Fruit fly (Drosophila melanogaster) whole organism, prepupa: ENCODE data around the gene CG12121.

ENCODE experiments used
- Blimp-1 ChIP-seq: fragments of 200-800 bp; sonication (Bioruptor generic); optimal IDR thresholded peaks from 3 replicates; lab custom pipeline; 2017; ENCODE audit warnings: missing biosample characterization, missing genetic modification characterization, mild to moderate bottlenecking, moderate library complexity, missing genetic modification reagents
- CG10669 ChIP-seq: fragments of 200-800 bp; sonication (Bioruptor generic); optimal IDR thresholded peaks from 3 replicates; lab custom pipeline; 2018; ENCODE audit warnings: missing biosample characterization, mild to moderate bottlenecking, missing genetic modification characterization, moderate library complexity
- CG11294 ChIP-seq: fragments of 200-800 bp; sonication (Bioruptor generic); IDR thresholded peaks from 2 replicates; pipeline ENCODE4 v1.3.6; 2022; ENCODE audit warnings: missing biosample characterization, missing genetic modification characterization
- CG15336 ChIP-seq: fragments of 200-800 bp; sonication (Bioruptor generic); IDR thresholded peaks from 2 replicates; pipeline ENCODE4 v1.3.6; 2022; ENCODE audit warnings: missing biosample characterization, missing genetic modification characterization
- CG16779 ChIP-seq: fragments of 200-800 bp; sonication (Bioruptor generic); optimal IDR thresholded peaks from 3 replicates; lab custom pipeline; 2017; ENCODE audit warnings: missing biosample characterization, mild to moderate bottlenecking, missing genetic modification characterization
- CG3032 ChIP-seq: fragments of 200-800 bp; optimal IDR thresholded peaks from 2 replicates; lab custom pipeline; 2019; ENCODE audit warnings: missing biosample characterization, mild to moderate bottlenecking, missing genetic modification characterization, moderate library complexity
- CG34406 ChIP-seq: fragments of 200-800 bp; sonication (Bioruptor generic); optimal IDR thresholded peaks from 3 replicates; lab custom pipeline; 2016; ENCODE audit warnings: missing biosample characterization, missing genetic modification characterization
- CG4318 ChIP-seq: fragments of 200-800 bp; sonication (Bioruptor generic); optimal IDR thresholded peaks from 3 replicates; lab custom pipeline; 2017; ENCODE audit warnings: missing biosample characterization, mild to moderate bottlenecking, missing genetic modification characterization
- CG6163 ChIP-seq: fragments of 200-800 bp; sonication (Bioruptor generic); IDR thresholded peaks from 3 replicates; pipeline ENCODE4 v1.3.6; 2022; ENCODE audit warnings: missing biosample characterization, missing genetic modification characterization
- CG6276 ChIP-seq: fragments of 200-800 bp; sonication (Bioruptor generic); optimal IDR thresholded peaks from 2 replicates; lab custom pipeline; 2017; ENCODE audit warnings: missing biosample characterization, mild to moderate bottlenecking, missing genetic modification characterization
- CG6792 ChIP-seq: fragments of 200-800 bp; sonication (Bioruptor generic); optimal IDR thresholded peaks from 3 replicates; lab custom pipeline; 2016; ENCODE audit warnings: missing biosample characterization, missing genetic modification characterization
- CG6808 ChIP-seq: fragments of 200-800 bp; sonication (Bioruptor generic); optimal IDR thresholded peaks from 3 replicates; lab custom pipeline; 2017; ENCODE audit warnings: missing biosample characterization, missing genetic modification characterization, mild to moderate bottlenecking, moderate library complexity, missing genetic modification reagents
- CG6854 ChIP-seq: fragments of 200-800 bp; sonication (Bioruptor generic); optimal IDR thresholded peaks from 2 replicates; lab custom pipeline; 2017; ENCODE audit warnings: missing biosample characterization, mild to moderate bottlenecking, missing genetic modification characterization
- CG7368 ChIP-seq: fragments of 200-800 bp; sonication (Bioruptor generic); optimal IDR thresholded peaks from 3 replicates; lab custom pipeline; 2016; ENCODE audit warnings: missing biosample characterization, missing genetic modification characterization
- CG8319 ChIP-seq: fragments of 200-800 bp; sonication (Bioruptor generic); optimal IDR thresholded peaks from 3 replicates; lab custom pipeline; 2016; ENCODE audit warnings: missing biosample characterization, missing genetic modification characterization
- CG8632 ChIP-seq: fragments of 200-800 bp; sonication (Bioruptor generic); optimal IDR thresholded peaks from 3 replicates; lab custom pipeline; 2016; ENCODE audit warnings: missing biosample characterization, missing genetic modification characterization
- CG9139 ChIP-seq: fragments of 200-800 bp; sonication (Bioruptor generic); optimal IDR thresholded peaks from 3 replicates; lab custom pipeline; 2017; ENCODE audit warnings: missing biosample characterization, mild to moderate bottlenecking, missing genetic modification characterization
- Eip78C ChIP-seq: fragments of 200-800 bp; sonication (Bioruptor generic); peaks from one replicate; lab custom pipeline; 2016; ENCODE audit warnings: missing biosample characterization, missing genetic modification characterization
- Eip93F ChIP-seq: fragments of 200-800 bp; sonication (Bioruptor generic); optimal IDR thresholded peaks from 2 replicates; lab custom pipeline; 2016; ENCODE audit warnings: missing biosample characterization, mild to moderate bottlenecking, missing genetic modification characterization
- Ets21C ChIP-seq: fragments of 200-800 bp; sonication (Bioruptor generic); optimal IDR thresholded peaks from 3 replicates; lab custom pipeline; 2016; ENCODE audit warnings: missing biosample characterization, missing genetic modification characterization
- Ets96B ChIP-seq: fragments of 200-800 bp; optimal IDR thresholded peaks from 2 replicates; lab custom pipeline; 2019; ENCODE audit warnings: missing biosample characterization, mild to moderate bottlenecking, missing genetic modification characterization, moderate library complexity
- Gug ChIP-seq: fragments of 200-800 bp; sonication (Bioruptor generic); IDR thresholded peaks from 2 replicates; pipeline ENCODE4 v1.3.6; 2022; ENCODE audit warnings: missing biosample characterization, missing genetic modification characterization
- Hr38 ChIP-seq: sonication (Bioruptor generic); optimal IDR thresholded peaks from 2 replicates; lab custom pipeline; 2016; ENCODE audit warnings: missing biosample characterization, missing genetic modification characterization
- Hr39 ChIP-seq: fragments of 200-800 bp; sonication (Bioruptor generic); optimal IDR thresholded peaks from 2 replicates; lab custom pipeline; 2016; ENCODE audit warnings: missing biosample characterization, missing genetic modification characterization
- Hr4 ChIP-seq: fragments of 200-800 bp; sonication (Bioruptor generic); optimal IDR thresholded peaks from 3 replicates; lab custom pipeline; 2016; ENCODE audit warnings: missing biosample characterization, missing genetic modification characterization
- Lpt ChIP-seq: fragments of 200-800 bp; sonication (Bioruptor generic); optimal IDR thresholded peaks from 3 replicates; lab custom pipeline; 2016; ENCODE audit warnings: missing biosample characterization, missing genetic modification characterization
- Smox ChIP-seq: fragments of 200-800 bp; sonication (Bioruptor generic); optimal IDR thresholded peaks from 3 replicates; lab custom pipeline; 2016; ENCODE audit warnings: missing biosample characterization, missing genetic modification characterization
- Sox14 ChIP-seq: fragments of 200-800 bp; sonication (Bioruptor generic); optimal IDR thresholded peaks from 3 replicates; lab custom pipeline; 2016; ENCODE audit warnings: missing biosample characterization, missing genetic modification characterization
- Sox15 ChIP-seq: fragments of 200-800 bp; sonication (Bioruptor generic); optimal IDR thresholded peaks from 3 replicates; lab custom pipeline; 2016; ENCODE audit warnings: missing biosample characterization, missing genetic modification characterization
- achi ChIP-seq: fragments of 200-800 bp; sonication (Bioruptor generic); optimal IDR thresholded peaks from 3 replicates; lab custom pipeline; 2016; ENCODE audit warnings: missing biosample characterization, missing genetic modification characterization
- acj6 ChIP-seq: fragments of 200-800 bp; sonication (Bioruptor generic); optimal IDR thresholded peaks from 3 replicates; lab custom pipeline; 2016; ENCODE audit warnings: missing biosample characterization, missing genetic modification characterization
- dac ChIP-seq: fragments of 200-800 bp; sonication (Bioruptor generic); optimal IDR thresholded peaks from 2 replicates; lab custom pipeline; 2017; ENCODE audit warnings: missing biosample characterization, mild to moderate bottlenecking, missing genetic modification characterization
- dsx ChIP-seq: fragments of 200-800 bp; optimal IDR thresholded peaks from 3 replicates; lab custom pipeline; 2019; ENCODE audit warnings: missing biosample characterization, mild to moderate bottlenecking, missing genetic modification characterization, moderate library complexity; ENCODE audit not compliant: poor library complexity, severe bottlenecking
- eg ChIP-seq: fragments of 200-800 bp; sonication (Bioruptor generic); IDR thresholded peaks from 3 replicates; pipeline ENCODE4 v1.3.6; 2022; ENCODE audit warnings: missing biosample characterization, missing genetic modification characterization
- esn ChIP-seq: fragments of 200-800 bp; sonication (Bioruptor generic); optimal IDR thresholded peaks from 2 replicates; lab custom pipeline; 2016; ENCODE audit warnings: missing biosample characterization, mild to moderate bottlenecking, missing genetic modification characterization, moderate library complexity
- fd59A ChIP-seq: fragments of 200-800 bp; sonication (Bioruptor generic); optimal IDR thresholded peaks from 2 replicates; lab custom pipeline; 2017; ENCODE audit warnings: missing biosample characterization, mild to moderate bottlenecking, missing genetic modification characterization, missing genetic modification reagents
- fkh ChIP-seq: fragments of 200-800 bp; sonication (Bioruptor generic); optimal IDR thresholded peaks from 3 replicates; lab custom pipeline; 2017; ENCODE audit warnings: missing biosample characterization, mild to moderate bottlenecking, missing genetic modification characterization, moderate library complexity
- lz ChIP-seq: fragments of 200-800 bp; sonication (Bioruptor generic); optimal IDR thresholded peaks from 3 replicates; lab custom pipeline; 2016; ENCODE audit warnings: missing biosample characterization, missing genetic modification characterization
- pdm3 ChIP-seq: fragments of 200-800 bp; sonication (Bioruptor generic); optimal IDR thresholded peaks from 3 replicates; lab custom pipeline; 2016; ENCODE audit warnings: missing biosample characterization, missing genetic modification characterization
- salr ChIP-seq, 2 experiments: fragments of 200-800 bp; sonication (Bioruptor generic); optimal IDR thresholded peaks; 3 replicates each; lab custom pipeline; 2016 to 2018; ENCODE audit warnings: missing biosample characterization in 2 of 2, missing genetic modification characterization in 2 of 2, mild to moderate bottlenecking in 1 of 2
- ss ChIP-seq, 2 experiments: fragments of 200-800 bp; sonication (Bioruptor generic); optimal IDR thresholded peaks; 2 replicates in 1 of 2; 3 replicates in 1 of 2; lab custom pipeline; 2017 to 2018; ENCODE audit warnings: mild to moderate bottlenecking in 2 of 2, missing biosample characterization in 2 of 2, missing genetic modification characterization in 2 of 2, moderate library complexity in 1 of 2
- svp ChIP-seq: fragments of 200-800 bp; sonication (Bioruptor generic); peaks from one replicate; lab custom pipeline; 2016; ENCODE audit warnings: missing biosample characterization, missing genetic modification characterization
- topi ChIP-seq: fragments of 200-800 bp; sonication (Bioruptor generic); optimal IDR thresholded peaks from 3 replicates; lab custom pipeline; 2016; ENCODE audit warnings: missing biosample characterization, missing genetic modification characterization
- vri ChIP-seq: fragments of 200-800 bp; sonication (Bioruptor generic); optimal IDR thresholded peaks from 3 replicates; lab custom pipeline; 2016; ENCODE audit warnings: missing biosample characterization, mild to moderate bottlenecking, missing genetic modification characterization

The CG12121 gene

DNA sequence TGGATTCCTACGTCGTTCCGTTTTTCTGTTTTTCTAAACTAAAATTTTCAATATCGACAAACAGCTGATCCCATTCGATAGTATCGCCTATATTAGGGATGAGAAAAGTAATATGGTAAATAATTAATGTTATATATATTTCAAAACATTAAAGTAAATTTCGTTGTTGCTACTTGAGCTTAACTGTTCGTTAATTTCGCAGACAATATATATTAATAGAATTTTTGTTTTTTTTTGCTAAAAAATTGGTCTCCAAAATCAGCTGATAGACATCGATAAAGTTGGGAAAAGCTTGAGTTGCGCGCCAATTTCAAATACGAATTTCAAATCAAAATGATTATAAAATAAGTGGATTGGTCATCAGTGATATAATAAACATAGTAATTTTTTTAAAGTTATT lies 35.8 kb downstream of the CG12121 start, which contains the start of gene CG12118 (continued):
- no peak for TF ChIP-seq ss (GFP tag; optimal IDR thresholded peaks at IDR 0.05; lab: Kevin White, UChicago)
- peak; percentile 45 for TF ChIP-seq CG7368 (GFP tag; lab: Kevin White, UChicago)
- TF ChIP-seq Eip93F (GFP tag; lab: Kevin White, UChicago) = peak; percentile 45
- TF ChIP-seq Blimp-1 (GFP tag; lab: Kevin White, UChicago) = no peak
- peak; percentile 65 for TF ChIP-seq Hr4 (GFP tag; lab: Kevin White, UChicago)
- TF ChIP-seq CG15336 (GFP tag; lab: Robert Waterston, UW) = peak; percentile 72
- TF ChIP-seq CG6854 (GFP tag; lab: Kevin White, UChicago) = no peak
- no peak for TF ChIP-seq fd59A (GFP tag; lab: Kevin White, UChicago)
- TF ChIP-seq Ets21C (GFP tag; lab: Kevin White, UChicago) = peak; percentile 53
- TF ChIP-seq dsx = no peak
- no peak for TF ChIP-seq CG4318 (GFP tag; lab: Kevin White, UChicago)
- peak; percentile 47 for TF ChIP-seq CG10669 (GFP tag; lab: Kevin White, UChicago)
- TF ChIP-seq topi = peak; percentile 69
- no peak for TF ChIP-seq CG6808 (GFP tag; lab: Kevin White, UChicago)
- peak; percentile 45 for TF ChIP-seq CG8319 (GFP tag; lab: Kevin White, UChicago)
- TF ChIP-seq lz = peak; percentile 71
- TF ChIP-seq Smox = peak; percentile 70
- TF ChIP-seq Sox14 (GFP tag; lab: Kevin White, UChicago) = peak; percentile 41
- TF ChIP-seq CG9139 = no peak
- no peak; the same call in 1 of the 3 replicates for TF ChIP-seq eg (GFP tag; lab: Robert Waterston, UW)
- TF ChIP-seq CG11294 (GFP tag; lab: Robert Waterston, UW) = peak; percentile 58; the same call in 1 of the 2 replicates
- TF ChIP-seq vri (GFP tag; lab: Kevin White, UChicago) = peak; percentile 45
- TF ChIP-seq acj6 (GFP tag; lab: Kevin White, UChicago) = peak; percentile 77
- no peak; the same call in 1 of the 3 replicates for TF ChIP-seq CG6163 (GFP tag; lab: Robert Waterston, UW)
- peak; percentile 79 for TF ChIP-seq pdm3 (GFP tag; lab: Kevin White, UChicago)

DNA sequence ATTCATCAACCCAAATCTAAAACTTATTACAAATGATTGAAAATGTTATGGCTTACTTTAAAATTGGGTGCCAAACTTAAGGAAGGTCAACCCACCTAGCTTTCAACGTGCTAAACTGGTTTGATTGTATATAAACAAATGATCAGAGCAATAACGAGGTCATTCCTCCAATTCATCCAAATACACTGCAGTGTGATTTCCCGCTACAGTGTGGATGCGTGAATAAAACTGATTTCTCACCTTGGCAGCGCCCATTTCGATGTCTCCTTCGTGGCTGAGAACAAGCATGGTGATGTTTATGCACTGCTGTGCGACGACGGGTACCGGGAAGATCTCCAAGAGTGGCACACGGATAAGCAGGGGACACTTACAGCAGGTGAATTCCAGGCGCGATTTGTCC lies 36.9 kb downstream of the CG12121 start:
- TF ChIP-seq CG3032 (tag; lab: Kevin White, UChicago) (no peak), Sox15 (GFP tag; lab: Kevin White, UChicago) (no peak), Blimp-1 (GFP tag; lab: Kevin White, UChicago) (no peak), Ets96B (tag; lab: Kevin White, UChicago) (no peak), Eip93F (GFP tag; lab: Kevin White, UChicago) (no peak), Sox14 (GFP tag; lab: Kevin White, UChicago) (no peak), CG8632 (GFP tag; lab: Kevin White, UChicago) (no peak), vri (GFP tag; lab: Kevin White, UChicago) (no peak), fkh (GFP tag; lab: Kevin White, UChicago) (no peak), CG6792 (no peak), Eip78C (GFP tag; lab: Kevin White, UChicago) (no peak), topi (no peak)

DNA sequence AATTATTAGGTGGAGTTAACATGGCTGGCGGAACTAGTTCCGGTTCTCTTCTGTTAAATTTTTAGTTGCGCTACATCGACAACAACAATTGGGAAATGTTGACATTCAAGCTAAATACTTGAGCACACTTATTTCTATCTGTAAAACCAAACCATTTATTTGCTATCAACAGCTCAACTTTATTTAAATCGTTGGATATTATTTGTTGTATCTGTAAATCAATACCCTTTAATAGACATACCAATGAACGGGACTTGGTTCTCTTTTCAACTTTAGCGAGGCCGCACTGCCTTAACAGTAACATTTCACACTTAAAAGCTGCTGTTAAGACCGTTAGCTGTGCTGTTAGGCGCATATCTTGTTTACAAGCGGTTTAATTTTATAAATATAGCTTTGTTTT lies 38.6 kb downstream of the CG12121 start, which contains the start of gene CG12106:
Gene CG12106, plus strand, starts transcription at position 295 of the 400 bp plus-strand sequence.
- TF ChIP-seq salr (GFP tag; optimal IDR thresholded peaks at IDR 0.05; lab: Kevin White, UChicago) (no peak), CG6808 (GFP tag; lab: Kevin White, UChicago) (no peak), CG6792 (peak; percentile 38), fd59A (GFP tag; lab: Kevin White, UChicago) (no peak), dac (GFP tag; lab: Kevin White, UChicago) (no peak), Smox (no peak), Hr38 (GFP tag; lab: Kevin White, UChicago) (no peak), Lpt (GFP tag; lab: Kevin White, UChicago) (no peak), ss (GFP tag; optimal IDR thresholded peaks at IDR 0.05; lab: Kevin White, UChicago) (no peak), topi (peak; percentile 60), CG16779 (tag; lab: Kevin White, UChicago) (no peak), Blimp-1 (GFP tag; lab: Kevin White, UChicago) (no peak), Hr4 (GFP tag; lab: Kevin White, UChicago) (peak; percentile 60), eg (GFP tag; lab: Robert Waterston, UW) (no peak), svp (GFP tag; lab: Kevin White, UChicago) (no peak), Sox14 (GFP tag; lab: Kevin White, UChicago) (peak; percentile 45), CG11294 (GFP tag; lab: Robert Waterston, UW) (0 out of 2 replicates have a peak, but pooled peaks have one; percentile 40), CG6854 (GFP tag; lab: Kevin White, UChicago) (no peak), esn (GFP tag; lab: Kevin White, UChicago) (peak; percentile 56), CG3032 (tag; lab: Kevin White, UChicago) (peak; percentile 56), CG8319 (GFP tag; lab: Kevin White, UChicago) (peak; percentile 5), CG6276 (GFP tag; lab: Kevin White, UChicago) (no peak), CG7368 (GFP tag; lab: Kevin White, UChicago) (no peak), fkh (GFP tag; lab: Kevin White, UChicago) (peak; percentile 72), Gug (peak; percentile 56), Hr39 (GFP tag; lab: Kevin White, UChicago) (peak; percentile 64), acj6 (GFP tag; lab: Kevin White, UChicago) (peak; percentile 47), achi (GFP tag; lab: Kevin White, UChicago) (peak; percentile 46), CG34406 (no peak), Sox15 (GFP tag; lab: Kevin White, UChicago) (no peak)
